Worm (Caenorhabditis elegans): ENCODE measurements around the gene F13E9.11.

F13E9.11 gene

DNA sequence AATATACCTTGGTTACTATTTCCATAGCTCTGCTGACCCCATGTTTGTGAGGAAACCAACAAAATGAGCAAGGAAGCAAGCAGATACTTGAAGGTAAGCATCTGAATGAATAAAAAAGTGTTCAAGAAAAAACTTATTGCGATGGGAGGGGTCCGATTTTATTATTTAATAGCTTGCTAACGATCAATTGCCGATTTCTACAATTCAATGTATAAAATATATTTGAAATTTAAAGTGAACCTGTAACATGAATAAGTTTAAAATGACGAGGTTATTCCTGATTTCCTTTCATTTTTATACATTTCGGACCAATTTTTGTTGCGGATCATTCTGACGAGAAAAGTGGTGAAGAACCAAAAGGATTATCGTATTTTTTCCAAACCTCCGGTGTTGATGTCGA, 27.6 kb upstream of the F13E9.11 start, which contains the start of gene srlf-13:
Gene srlf-13 (minus strand): TSS at position 101 of the 400 bp plus-strand sequence.
- TF ChIP-seq ama-1 (optimal IDR thresholded peaks at IDR 0.05) (no peak), hlh-30 (tag; optimal IDR thresholded peaks at IDR 0.05; ENCODE audit: insufficient read depth) (no peak), pax-1 (tag; optimal IDR thresholded peaks at IDR 0.05) (no peak), npax-4 (tag; optimal IDR thresholded peaks at IDR 0.05) (no peak), hlh-13 (GFP tag; optimal IDR thresholded peaks at IDR 0.05) (no peak), nhr-232 (tag; optimal IDR thresholded peaks at IDR 0.05) (no peak), pros-1 (tag; optimal IDR thresholded peaks at IDR 0.05) (no peak), fax-1 (tag; optimal IDR thresholded peaks at IDR 0.05) (no peak), rnt-1 (tag; optimal IDR thresholded peaks at IDR 0.05) (no peak), F13H6.1 (tag; optimal IDR thresholded peaks at IDR 0.05) (no peak), pha-2 (tag; optimal IDR thresholded peaks at IDR 0.05) (no peak), ceh-6 (GFP tag; optimal IDR thresholded peaks at IDR 0.05) (no peak), fkh-6 (tag; optimal IDR thresholded peaks at IDR 0.05) (no peak), ztf-16 (tag; optimal IDR thresholded peaks at IDR 0.05) (no peak)

DNA sequence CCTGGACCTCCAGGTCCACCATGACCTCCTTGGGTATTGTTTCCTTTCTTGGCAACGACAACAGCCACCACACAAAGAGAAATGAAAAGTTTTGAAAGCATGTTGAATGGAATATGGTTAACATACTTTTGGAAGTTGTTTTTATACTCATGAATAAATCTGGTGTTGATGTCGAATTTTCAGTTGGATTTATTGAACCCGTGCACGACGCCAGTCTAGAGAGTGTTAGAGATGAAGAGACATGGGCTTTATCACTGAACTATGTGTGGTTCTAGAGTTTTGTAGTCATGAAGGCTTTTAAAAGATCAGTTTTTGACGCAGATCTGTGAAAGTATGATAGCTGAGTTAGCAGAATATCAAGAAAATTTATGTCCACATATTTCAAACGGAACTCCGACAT, 25.3 kb upstream of the F13E9.11 start, which contains the start of gene srlf-14:
Gene srlf-14 (minus strand): TSS at position 101 of the 400 bp plus-strand sequence.
- TF ChIP-seq mec-3 (tag; optimal IDR thresholded peaks at IDR 0.05; ENCODE audit: borderline replicate concordance), result no peak

- TF ChIP-seq ceh-30 (tag; optimal IDR thresholded peaks at IDR 0.05) (no peak), hlh-30 (tag; optimal IDR thresholded peaks at IDR 0.05; ENCODE audit: insufficient read depth) (no peak)
These were observed 23.1 kb upstream of the F13E9.11 start, which contains the start of gene srlf-12 for ce11 chrIV:10891993-10892392. Gene srlf-12, minus strand, starts transcription at chrIV:10892093.

DNA sequence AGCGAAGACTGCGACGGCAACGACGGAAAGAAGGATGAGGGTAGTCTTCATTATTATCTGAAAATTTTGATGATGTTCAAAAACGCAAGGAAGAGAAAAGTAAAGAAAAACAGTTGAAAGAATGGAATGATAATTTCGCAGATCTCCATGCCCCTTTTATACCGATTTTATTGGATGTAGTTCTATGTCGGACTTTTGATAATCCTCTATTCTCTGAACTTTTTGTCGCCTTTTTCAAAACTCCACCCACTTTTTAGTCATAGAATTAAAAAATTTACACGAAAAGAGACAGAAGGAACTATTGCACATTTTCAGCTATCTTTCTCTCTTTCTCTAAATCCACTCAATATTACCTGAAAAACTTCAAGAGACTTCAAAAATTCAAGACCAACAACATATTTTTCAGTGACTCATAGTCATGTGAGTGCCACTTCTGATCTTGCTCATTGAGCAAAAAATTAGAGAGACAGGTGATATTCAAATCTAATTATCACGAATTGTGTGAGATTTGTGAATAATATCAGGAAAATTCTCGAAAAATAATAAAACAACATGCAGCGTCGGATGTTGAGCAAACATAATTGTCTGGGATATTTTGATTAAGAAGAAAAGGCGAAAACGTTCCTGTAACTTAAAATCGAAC, 21.0 kb upstream of the F13E9.11 start, which contains the start of gene F13E9.15:
Gene F13E9.15 (minus strand): TSS at position 51 of the 643 bp plus-strand sequence.
- no peak for TF ChIP-seq hlh-6 (tag; optimal IDR thresholded peaks at IDR 0.05)

DNA sequence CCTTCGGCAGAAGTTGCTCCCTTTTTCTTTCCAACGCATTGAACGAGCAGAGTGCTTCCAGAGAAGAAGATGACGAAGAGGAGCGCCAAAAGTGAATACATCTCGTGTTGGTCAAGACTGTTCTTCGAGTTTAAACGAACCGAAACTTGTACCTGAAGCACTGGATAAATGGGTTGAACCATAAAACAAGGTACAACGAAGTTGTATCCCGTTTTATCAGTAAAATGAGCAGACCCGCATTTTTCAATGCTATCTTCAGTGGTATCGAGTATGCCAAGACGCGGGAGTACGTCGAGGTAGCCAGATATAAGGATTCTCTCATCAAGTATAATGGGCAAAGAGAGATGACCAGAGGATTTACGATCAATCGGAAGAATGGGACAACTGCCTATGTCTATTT, 18.4 kb upstream of the F13E9.11 start, which contains the start of gene F13E9.16:
Gene F13E9.16 (minus strand): TSS at position 101 of the 400 bp plus-strand sequence.
- TF ChIP-seq rnt-1 (tag; optimal IDR thresholded peaks at IDR 0.05), result no peak
- TF ChIP-seq ceh-14 (tag; optimal IDR thresholded peaks at IDR 0.05), result no peak
- TF ChIP-seq ceh-34 (tag; optimal IDR thresholded peaks at IDR 0.05), result no peak
- no peak for TF ChIP-seq ama-1 (optimal IDR thresholded peaks at IDR 0.05)
- TF ChIP-seq pat-9 (tag; optimal IDR thresholded peaks at IDR 0.05), result no peak
- TF ChIP-seq ceh-31 (tag; optimal IDR thresholded peaks at IDR 0.05), result no peak
- TF ChIP-seq gmeb-2 (tag; optimal IDR thresholded peaks at IDR 0.05), result no peak
- no peak for TF ChIP-seq ceh-30 (tag; optimal IDR thresholded peaks at IDR 0.05)
- no peak for TF ChIP-seq elt-4 (tag; optimal IDR thresholded peaks at IDR 0.05)
- TF ChIP-seq F13H6.1 (tag; optimal IDR thresholded peaks at IDR 0.05), result no peak
- no peak for TF ChIP-seq zip-5 (tag; optimal IDR thresholded peaks at IDR 0.05)
- no peak for TF ChIP-seq eyg-1 (tag; optimal IDR thresholded peaks at IDR 0.05)
- no peak for TF ChIP-seq tbx-7 (tag; optimal IDR thresholded peaks at IDR 0.05)
- TF ChIP-seq mec-3 (tag; optimal IDR thresholded peaks at IDR 0.05; ENCODE audit: borderline replicate concordance), result no peak
- TF ChIP-seq hlh-6 (tag; optimal IDR thresholded peaks at IDR 0.05), result no peak
- no peak for TF ChIP-seq ceh-19 (GFP tag; optimal IDR thresholded peaks at IDR 0.05)
- no peak for TF ChIP-seq pag-3 (tag; optimal IDR thresholded peaks at IDR 0.05; ENCODE audit: borderline replicate concordance)
- TF ChIP-seq C08G9.2 (tag; optimal IDR thresholded peaks at IDR 0.05), result no peak

DNA sequence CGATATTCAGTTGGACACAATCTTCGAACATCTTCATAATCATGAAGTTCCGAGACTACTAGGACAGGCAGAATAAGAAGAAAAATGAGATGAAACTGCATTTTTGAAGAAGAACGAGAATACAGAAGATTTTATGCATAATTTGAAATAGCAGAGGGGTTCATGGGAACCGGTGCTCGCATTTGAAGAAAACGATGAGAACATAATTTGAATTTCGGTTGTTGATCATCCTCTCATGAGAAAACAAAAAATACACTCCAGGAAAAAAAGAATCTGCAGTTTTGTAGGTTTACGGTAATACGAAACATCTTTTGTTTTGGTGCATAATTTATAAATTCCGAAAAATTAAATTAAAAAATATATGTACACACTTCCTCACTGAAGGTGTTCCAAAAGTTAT, 17.0 kb upstream of the F13E9.11 start, which contains the start of gene srlf-11:
Gene srlf-11 (minus strand): TSS at position 101 of the 400 bp plus-strand sequence.
- TF ChIP-seq unc-3 (GFP tag; conservative IDR thresholded peaks at IDR 0.05), result no peak
- TF ChIP-seq unc-3 (tag; optimal IDR thresholded peaks at IDR 0.05), result no peak
- no peak for TF ChIP-seq Y22D7AL.16 (tag; optimal IDR thresholded peaks at IDR 0.05)
- TF ChIP-seq dve-1 (tag; optimal IDR thresholded peaks at IDR 0.05), result no peak
- no peak for TF ChIP-seq ceh-2 (tag; optimal IDR thresholded peaks at IDR 0.05)
- TF ChIP-seq ceh-45 (GFP tag; IDR thresholded peaks at IDR 0.05), result no peak
- no peak for TF ChIP-seq ref-2 (tag; optimal IDR thresholded peaks at IDR 0.05)

All from whole organism, late embryonic.